Fruit fly (Drosophila melanogaster): ENCODE measurements around the gene CG10657.

The CG10657 gene

dm6 chr3L:12530044-12530443 lies 33.0 kb upstream of the CG10657 start, which contains the start of gene nst:
Gene nst, minus strand, starts transcription at chr3L:12530171.
- TF ChIP-seq emc (GFP tag; optimal IDR thresholded peaks at IDR 0.05): no peak
- TF ChIP-seq ftz-f1 (GFP tag; optimal IDR thresholded peaks at IDR 0.05): peak; percentile 25
- no peak for TF ChIP-seq CG8944 (GFP tag; optimal IDR thresholded peaks at IDR 0.05)
- no peak for TF ChIP-seq wek (GFP tag; optimal IDR thresholded peaks at IDR 0.05)
- no peak for TF ChIP-seq btn (GFP tag; optimal IDR thresholded peaks at IDR 0.05)
- peak; percentile 29 for TF ChIP-seq CTCF (GFP tag; optimal IDR thresholded peaks at IDR 0.05)
- peak; percentile 15; the same call in 1 of the 2 replicates for TF ChIP-seq CG32532 (GFP tag; IDR thresholded peaks at IDR 0.05)
- no peak for TF ChIP-seq CG12769 (tag; optimal IDR thresholded peaks at IDR 0.05)
- no peak for TF ChIP-seq CG4617 (GFP tag; optimal IDR thresholded peaks at IDR 0.05; ENCODE audit: borderline replicate concordance)
- no peak for TF ChIP-seq Sox102F (GFP tag; optimal IDR thresholded peaks at IDR 0.05)
- TF ChIP-seq sqz (GFP tag; optimal IDR thresholded peaks at IDR 0.05): no peak
- peak in 1 of 2 experiments; percentile 12 for TF ChIP-seq Pdp1 (GFP tag; optimal IDR thresholded peaks at IDR 0.05)
- no peak for TF ChIP-seq Antp (GFP tag; optimal IDR thresholded peaks at IDR 0.05)
- no peak for TF ChIP-seq Ada2b (GFP tag; IDR thresholded peaks at IDR 0.05)
- TF ChIP-seq CG7556 (GFP tag; optimal IDR thresholded peaks at IDR 0.05): no peak
- TF ChIP-seq gro (GFP tag; optimal IDR thresholded peaks at IDR 0.05): no peak
- no peak for TF ChIP-seq Atf3 (GFP tag; optimal IDR thresholded peaks at IDR 0.05)
- TF ChIP-seq vnd (GFP tag; IDR thresholded peaks at IDR 0.05; ENCODE audit: partially characterized antibody): no peak
- no peak for TF ChIP-seq CG13894 (tag; optimal IDR thresholded peaks at IDR 0.05)
- TF ChIP-seq Dp (GFP tag; optimal IDR thresholded peaks at IDR 0.05): peak; percentile 70
- peak; percentile 12 for TF ChIP-seq nmo (GFP tag; optimal IDR thresholded peaks at IDR 0.05)
- TF ChIP-seq sens (GFP tag): peak; percentile 68
- TF ChIP-seq CG6813 (GFP tag; optimal IDR thresholded peaks at IDR 0.05): no peak
- TF ChIP-seq HLH4C (GFP tag; IDR thresholded peaks at IDR 0.05; ENCODE audit: partially characterized antibody): no peak
- no peak for TF ChIP-seq trh (GFP tag; optimal IDR thresholded peaks at IDR 0.05)
- TF ChIP-seq dimm (GFP tag; IDR thresholded peaks at IDR 0.05): no peak
- no peak for TF ChIP-seq CG5245 (GFP tag; optimal IDR thresholded peaks at IDR 0.05)
- TF ChIP-seq H2.0 (GFP tag; IDR thresholded peaks at IDR 0.05): no peak
- TF ChIP-seq tx (GFP tag; optimal IDR thresholded peaks at IDR 0.05): no peak
- TF ChIP-seq CG2712 (tag; optimal IDR thresholded peaks at IDR 0.05): no peak
- TF ChIP-seq lov (optimal IDR thresholded peaks at IDR 0.05): no peak
- TF ChIP-seq lov (GFP tag; IDR thresholded peaks at IDR 0.05): no peak
- TF ChIP-seq CG10274 (GFP tag; optimal IDR thresholded peaks at IDR 0.05): no peak
- peak; percentile 34 for TF ChIP-seq CG17186 (GFP tag; optimal IDR thresholded peaks at IDR 0.05)
- no peak for TF ChIP-seq CG2202 (tag; optimal IDR thresholded peaks at IDR 0.05)
- no peak for TF ChIP-seq bbx (GFP tag; IDR thresholded peaks at IDR 0.05; ENCODE audit: partially characterized antibody)
- 0 out of 3 replicates have a peak, but pooled peaks have one; percentile 6 for TF ChIP-seq CG34224 (GFP tag; IDR thresholded peaks at IDR 0.05; ENCODE audit: partially characterized antibody)
- TF ChIP-seq CG11398 (GFP tag; optimal IDR thresholded peaks at IDR 0.05): no peak
- TF ChIP-seq phol (tag; optimal IDR thresholded peaks at IDR 0.05): peak; percentile 21
- peak; percentile 1 for TF ChIP-seq CG2678 (tag; optimal IDR thresholded peaks at IDR 0.05)
- TF ChIP-seq slp2 (GFP tag; optimal IDR thresholded peaks at IDR 0.05): no peak
- TF ChIP-seq CG4328 (GFP tag; optimal IDR thresholded peaks at IDR 0.05): no peak
- no peak for TF ChIP-seq gt (GFP tag; IDR thresholded peaks at IDR 0.05)
- peak; percentile 89 for TF ChIP-seq MBD-R2 (GFP tag; IDR thresholded peaks at IDR 0.05)
- TF ChIP-seq CG30403 (GFP tag; optimal IDR thresholded peaks at IDR 0.05): no peak
- no peak for TF ChIP-seq eyg (GFP tag; optimal IDR thresholded peaks at IDR 0.05)
- TF ChIP-seq CG12236 (GFP tag; optimal IDR thresholded peaks at IDR 0.05): no peak
- no peak for TF ChIP-seq Oli (tag; optimal IDR thresholded peaks at IDR 0.05)
- TF ChIP-seq Hr39 (optimal IDR thresholded peaks at IDR 0.05): no peak
- TF ChIP-seq CG9797 (GFP tag; optimal IDR thresholded peaks at IDR 0.05): peak; percentile 81
- no peak for TF ChIP-seq CG6654 (GFP tag; optimal IDR thresholded peaks at IDR 0.05)
- TF ChIP-seq Dref (GFP tag; IDR thresholded peaks at IDR 0.05): peak; percentile 33; the same call in 1 of the 2 replicates

Data from whole organism, embryonic.